Fruit fly (Drosophila melanogaster): ENCODE data around the gene B9d2.

DNA sequence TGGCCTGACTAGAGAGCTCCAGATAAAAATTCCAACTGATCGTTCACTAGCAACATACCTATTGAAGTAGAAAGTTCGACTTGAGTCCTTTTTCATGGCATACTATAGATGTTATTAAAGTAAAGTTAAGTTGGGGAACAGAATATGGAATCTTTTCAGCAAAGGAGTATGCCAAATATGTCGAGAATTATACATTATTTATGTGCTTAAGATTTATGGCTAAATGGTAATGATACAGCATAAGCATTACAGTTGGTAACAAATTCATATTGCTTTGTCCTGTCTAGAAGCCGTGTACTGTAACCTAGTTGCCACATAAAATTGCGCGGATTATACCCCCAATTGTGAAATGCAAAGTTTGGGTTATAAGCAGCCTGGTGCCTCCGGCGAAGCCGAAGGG, 24.6 kb upstream of the B9d2 start, which contains the start of gene CG31639:
- TF ChIP-seq HLH4C (GFP tag; IDR thresholded peaks at IDR 0.05; ENCODE audit: partially characterized antibody), result no peak
- no peak for TF ChIP-seq stwl (tag; optimal IDR thresholded peaks at IDR 0.05)
- TF ChIP-seq knrl (GFP tag; IDR thresholded peaks at IDR 0.05; ENCODE audit: partially characterized antibody), result no peak
- TF ChIP-seq CG3407 (GFP tag; optimal IDR thresholded peaks at IDR 0.05), result no peak
- TF ChIP-seq sim (GFP tag; IDR thresholded peaks at IDR 0.05), result no peak
- no peak for TF ChIP-seq maf-S (GFP tag; optimal IDR thresholded peaks at IDR 0.05)
- TF ChIP-seq Ets65A (GFP tag), result no peak
- TF ChIP-seq CG11398 (GFP tag; optimal IDR thresholded peaks at IDR 0.05), result no peak
- TF ChIP-seq CG10274 (GFP tag; optimal IDR thresholded peaks at IDR 0.05), result no peak
- TF ChIP-seq Awh (GFP tag; IDR thresholded peaks at IDR 0.05), result no peak

Data from whole organism, embryonic.